Worm (Caenorhabditis elegans): ENCODE results near the gene gtf-2E2.
"Not testable (repeated sequence)": the region's sequence is repeated elsewhere in the genome, so short reads cannot be mapped to it uniquely, and the experiment has no call there.

The gtf-2E2 gene

DNA sequence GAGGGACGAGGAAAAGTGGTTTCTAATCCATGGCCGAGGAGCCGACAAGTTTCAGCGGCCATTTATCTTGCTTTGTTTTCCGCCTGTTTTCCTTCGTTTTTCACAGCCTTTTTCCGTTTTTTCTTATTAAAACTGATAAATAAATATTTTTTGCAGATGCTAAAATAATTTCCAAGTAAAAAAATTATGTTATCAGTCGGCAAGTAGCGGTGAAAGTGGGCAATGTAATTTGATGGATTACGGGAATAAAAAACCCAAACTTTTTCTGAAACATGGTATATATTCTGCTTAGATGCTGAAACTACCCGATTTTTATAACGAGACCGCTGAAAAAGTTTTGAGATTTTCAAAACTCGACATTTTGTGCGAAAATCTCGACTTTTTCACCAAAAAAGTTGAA, 9.7 kb upstream of the gtf-2E2 start, which contains the start of gene dhgd-1:
Gene dhgd-1 (minus strand): TSS at position 101 of the 400 bp plus-strand sequence.
- not testable (repeated sequence) for TF ChIP-seq unc-62 (GFP tag; optimal IDR thresholded peaks at IDR 0.05)

- no peak for TF ChIP-seq unc-62 (GFP tag; optimal IDR thresholded peaks at IDR 0.05)
These were observed 5.0 kb upstream of the gtf-2E2 start, which contains the start of gene F54D5.7 for ce11 chrII:11547254-11547687. F54D5.7 (plus strand) TSS chrII:11547517.

- TF ChIP-seq unc-62 (GFP tag; optimal IDR thresholded peaks at IDR 0.05), result no peak
These were observed 3.6 kb upstream of the gtf-2E2 start for ce11 chrII:11545952-11546325.

DNA sequence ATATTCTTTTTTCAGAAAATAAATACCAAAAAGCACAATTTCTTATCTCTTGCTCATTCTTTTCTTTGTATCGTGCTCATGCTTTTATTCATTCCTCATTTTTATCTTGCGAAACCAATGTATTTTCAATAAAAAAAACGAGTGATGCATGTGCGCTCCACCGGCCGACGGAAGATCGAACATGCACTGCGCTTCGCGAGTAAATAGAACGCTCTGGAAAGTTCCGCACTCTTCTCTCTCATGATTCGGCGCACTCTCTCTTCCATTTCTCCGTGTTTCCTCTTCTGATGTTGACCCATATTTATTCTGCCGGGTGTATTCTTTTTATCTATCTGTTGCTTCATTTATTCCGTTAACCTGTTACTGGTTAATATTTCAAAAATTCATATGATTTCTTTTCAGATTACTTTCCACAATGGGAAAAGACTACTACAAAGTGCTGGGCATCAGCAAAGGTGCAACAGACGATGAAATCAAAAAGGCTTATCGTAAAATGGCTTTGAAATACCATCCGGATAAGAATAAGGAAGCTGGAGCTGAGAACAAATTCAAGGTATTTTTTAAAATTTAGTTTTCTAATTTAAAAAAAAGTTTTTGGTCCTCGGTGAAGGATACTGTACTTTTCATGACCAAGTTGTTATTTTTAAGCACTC, 3.1 kb upstream of the gtf-2E2 start, which contains the start of gene dnj-13:
Gene dnj-13 (plus strand): TSS at position 403 of the 653 bp plus-strand sequence.
- no peak for TF ChIP-seq unc-62 (GFP tag; optimal IDR thresholded peaks at IDR 0.05)

DNA sequence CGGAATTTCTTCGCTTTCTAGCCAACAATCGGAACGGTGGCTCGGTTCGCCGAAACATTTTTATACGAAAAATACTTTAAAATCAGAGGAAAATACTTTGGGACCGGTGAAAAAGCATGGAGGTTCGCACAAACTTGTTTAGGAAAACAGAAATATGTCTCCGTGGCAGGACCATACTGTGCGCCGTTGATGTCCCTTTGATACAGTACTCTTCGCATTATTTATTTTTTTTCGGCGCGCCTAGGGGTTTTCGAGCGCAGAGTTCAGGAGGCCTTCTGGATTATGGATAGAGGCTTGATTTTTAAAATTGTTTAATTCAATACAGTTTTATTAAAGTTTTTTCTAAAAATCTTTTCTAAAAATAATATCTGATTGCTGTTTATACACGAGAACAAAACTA, 2.4 kb upstream of the gtf-2E2 start, which contains the start of gene F54D5.9:
Gene F54D5.9 (minus strand): TSS at position 115 of the 400 bp plus-strand sequence.
- no peak for TF ChIP-seq unc-62 (GFP tag; optimal IDR thresholded peaks at IDR 0.05)

DNA sequence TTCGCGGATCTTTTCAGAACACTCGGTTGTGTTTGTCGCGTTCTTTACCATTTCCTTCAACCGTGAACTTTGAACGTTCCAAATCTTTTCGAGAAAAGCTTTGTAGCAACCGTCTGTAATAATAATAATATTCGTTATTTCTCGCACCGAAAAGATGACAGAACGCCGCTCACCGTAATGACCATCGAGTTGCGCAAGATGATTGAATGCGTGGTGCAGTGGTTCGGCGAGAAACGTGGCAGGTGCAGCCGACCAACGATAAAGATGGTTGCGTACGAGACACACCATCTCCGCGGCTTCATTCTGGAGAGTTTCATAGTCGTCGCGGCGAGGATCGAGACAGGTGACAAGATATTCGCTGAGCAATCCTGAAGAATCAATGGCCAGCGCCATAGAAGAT, 663 bp upstream of the gtf-2E2 start:
- no peak for TF ChIP-seq unc-62 (GFP tag; optimal IDR thresholded peaks at IDR 0.05)

DNA sequence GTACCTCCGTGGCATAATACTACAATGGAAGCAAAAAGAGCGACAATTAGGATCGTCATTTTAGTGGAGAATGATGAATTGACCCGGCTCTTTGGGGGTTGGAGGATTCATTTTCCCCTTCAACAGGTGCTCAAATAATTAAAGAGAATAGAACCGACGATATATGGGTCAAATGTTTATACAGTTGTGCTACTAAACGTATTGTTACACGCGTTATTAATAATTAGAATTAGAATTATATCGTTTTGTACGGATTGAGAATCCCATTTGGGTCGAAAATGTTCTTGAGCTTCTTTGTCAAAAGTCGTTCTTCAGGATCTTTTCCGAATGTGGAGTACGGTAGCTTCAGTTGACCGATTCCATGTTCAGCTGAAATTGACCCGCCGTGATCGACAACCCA, 3.6 kb downstream of the gtf-2E2 start, which contains the start of gene Y62F5A.9:
Gene Y62F5A.9 (minus strand): TSS at position 101 of the 400 bp plus-strand sequence.
- no peak for TF ChIP-seq unc-62 (GFP tag; optimal IDR thresholded peaks at IDR 0.05)

DNA sequence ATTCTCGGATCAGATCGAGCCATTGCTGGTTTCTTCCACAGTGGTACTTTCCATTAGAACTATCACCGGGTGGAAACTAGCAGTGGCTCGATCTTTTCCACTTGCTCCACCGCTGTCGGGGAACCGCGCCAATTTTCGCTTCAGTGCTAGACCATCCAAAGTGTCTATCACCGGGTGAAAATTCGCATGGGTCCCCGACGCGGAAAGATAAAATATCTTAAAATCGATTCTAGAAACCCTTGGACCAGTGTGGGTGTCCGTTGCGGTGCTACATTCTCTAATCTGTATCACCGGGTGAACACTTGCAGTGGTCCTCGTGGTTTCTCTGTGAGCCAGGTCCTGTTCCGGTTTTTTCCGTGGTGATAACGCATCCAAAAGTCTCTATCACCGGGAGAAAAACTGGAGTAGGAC, 4.7 kb downstream of the gtf-2E2 start:
- no peak for TF ChIP-seq unc-62 (GFP tag; optimal IDR thresholded peaks at IDR 0.05)

- no peak for TF ChIP-seq unc-62 (GFP tag; optimal IDR thresholded peaks at IDR 0.05)
These were observed 5.2 kb downstream of the gtf-2E2 start for ce11 chrII:11537115-11537514.

DNA sequence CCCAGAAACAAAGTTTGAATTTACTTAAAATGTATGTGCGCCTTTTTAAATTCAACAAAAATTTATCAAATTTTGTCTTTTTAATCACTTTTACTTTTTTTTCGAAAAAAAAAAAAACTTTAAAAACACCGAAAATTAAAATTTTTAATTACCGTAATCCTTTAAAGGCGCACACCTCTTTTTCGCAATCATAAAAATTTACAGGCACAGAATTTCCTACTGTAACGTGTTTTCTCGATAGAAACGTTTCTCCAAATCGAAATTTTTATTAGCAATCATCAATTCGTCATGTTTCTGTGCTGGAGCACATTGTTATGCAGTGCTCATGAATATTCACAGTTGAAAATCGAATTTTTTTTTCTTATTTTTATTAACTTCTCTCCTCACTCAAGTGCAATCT, 5.8 kb downstream of the gtf-2E2 start:
- TF ChIP-seq unc-62 (GFP tag; optimal IDR thresholded peaks at IDR 0.05), result no peak

- no peak for TF ChIP-seq unc-62 (GFP tag; optimal IDR thresholded peaks at IDR 0.05)
These were observed 6.4 kb downstream of the gtf-2E2 start for ce11 chrII:11535924-11536323.

DNA sequence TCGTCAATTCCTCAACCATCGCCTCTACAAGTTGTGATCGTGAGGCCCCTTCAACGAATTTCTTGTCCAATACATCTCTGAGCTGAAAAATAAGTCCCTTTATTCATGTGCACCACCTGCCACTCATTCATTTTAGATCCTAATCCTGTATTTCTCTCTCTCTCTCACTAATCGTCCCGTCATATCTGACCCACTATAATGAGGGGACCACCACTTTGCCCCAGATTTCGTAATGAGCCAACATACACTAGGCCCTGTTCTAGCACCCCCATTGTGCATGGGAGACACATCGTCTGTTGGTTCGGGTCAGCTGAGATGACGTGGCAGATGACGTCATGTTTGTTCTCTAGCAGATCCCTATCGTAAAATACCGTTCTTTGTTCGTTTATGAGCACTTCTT, 6.9 kb downstream of the gtf-2E2 start:
- TF ChIP-seq unc-62 (GFP tag; optimal IDR thresholded peaks at IDR 0.05), result no peak

DNA sequence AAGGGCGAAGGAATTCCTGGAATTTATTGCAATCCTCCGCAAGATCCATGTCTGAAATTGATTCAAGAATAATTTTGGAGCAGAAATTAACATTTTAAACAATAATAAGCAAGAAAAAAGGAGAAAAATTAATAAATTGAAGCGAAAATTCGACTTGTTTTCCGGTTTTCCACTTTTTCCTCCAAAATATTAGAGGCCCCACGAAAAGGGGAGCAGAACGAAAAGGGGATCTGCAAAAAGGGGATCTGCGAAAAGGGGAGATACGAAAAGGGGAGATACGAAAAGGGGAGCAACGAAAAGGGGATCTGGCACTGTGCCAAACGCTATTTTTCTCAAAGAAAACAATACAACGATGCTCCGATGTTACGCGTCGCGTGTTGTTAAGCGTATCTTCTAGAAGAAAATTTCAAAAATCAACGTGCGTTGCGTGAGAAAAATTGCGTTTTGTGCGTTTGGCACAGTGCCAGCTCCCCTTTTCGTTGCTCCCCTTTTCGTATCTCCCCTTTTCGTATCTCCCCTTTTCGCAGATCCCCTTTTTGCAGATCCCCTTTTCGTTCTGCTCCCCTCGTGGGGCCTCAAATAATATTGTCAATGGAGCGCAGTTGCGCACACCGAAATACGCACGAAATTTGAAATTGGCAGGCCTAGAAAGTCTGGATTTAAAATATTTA, 7.7 kb downstream of the gtf-2E2 start, which contains the start of gene Y62F5A.12:
Gene Y62F5A.12 (minus strand): TSS at position 51 of the 671 bp plus-strand sequence.
- TF ChIP-seq unc-62 (GFP tag; optimal IDR thresholded peaks at IDR 0.05), result not testable (repeated sequence)

- no peak for TF ChIP-seq unc-62 (GFP tag; optimal IDR thresholded peaks at IDR 0.05)
These were observed 8.6 kb downstream of the gtf-2E2 start, which contains the start of gene mdt-8 for ce11 chrII:11533716-11534115. mdt-8 (minus strand) TSS chrII:11533816.

DNA sequence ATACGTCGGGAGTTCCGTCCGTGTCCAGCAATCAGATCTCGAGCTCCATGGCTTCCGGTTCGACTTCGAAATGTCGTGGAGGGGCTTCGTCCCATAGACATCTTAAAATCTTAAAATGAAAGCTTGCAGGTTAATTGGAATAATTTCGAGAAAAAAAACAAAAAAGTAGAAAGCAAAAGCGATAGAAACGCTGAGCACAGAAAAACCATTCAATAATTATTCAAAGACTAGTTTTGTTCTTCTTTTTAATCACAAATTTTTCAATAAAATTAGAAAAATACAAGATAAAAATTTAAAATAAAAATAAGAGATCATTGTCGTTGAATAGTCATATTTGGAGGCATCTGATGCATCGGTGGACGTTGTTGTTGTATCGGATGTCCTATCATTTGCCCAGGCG, 15.3 kb downstream of the gtf-2E2 start, which contains the start of gene age-1:
Gene age-1 (minus strand): TSS at position 101 of the 400 bp plus-strand sequence.
- no peak for TF ChIP-seq unc-62 (GFP tag; optimal IDR thresholded peaks at IDR 0.05)

DNA sequence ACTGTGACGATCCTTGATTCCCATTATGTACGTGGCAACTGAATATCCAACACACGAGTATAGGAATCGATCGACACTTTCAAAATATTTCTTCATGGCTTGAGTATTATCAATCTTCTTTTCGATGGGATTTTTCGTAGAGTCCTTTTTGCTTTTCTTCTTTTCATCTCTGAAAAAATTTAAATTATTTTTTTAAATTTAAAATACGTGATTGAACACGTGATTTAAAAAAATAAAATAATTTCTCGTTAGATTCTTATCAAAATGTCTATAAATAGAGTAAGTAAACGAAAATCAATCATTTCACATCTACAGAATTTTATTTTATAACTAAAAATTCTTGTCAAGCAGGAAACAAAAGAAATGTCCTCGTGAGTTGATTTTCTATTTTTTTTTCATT, 21.0 kb downstream of the gtf-2E2 start, which contains the start of gene Y62F5A.10:
Gene Y62F5A.10 (plus strand): TSS at position 301 of the 400 bp plus-strand sequence.
- no peak for TF ChIP-seq unc-62 (GFP tag; optimal IDR thresholded peaks at IDR 0.05)

ce11 chrII:11518184-11518583, 24.1 kb downstream of the gtf-2E2 start, which contains the start of gene B0334.10:
B0334.10 (plus strand) TSS chrII:11518484.
- TF ChIP-seq unc-62 (GFP tag; optimal IDR thresholded peaks at IDR 0.05), result no peak
